Worm (Caenorhabditis elegans) whole organism, mixed stage, embryonic: ENCODE data around the gene T16G12.10.

Source experiments
- M03D4.4 ChIP-seq: sonication (generic microtip); optimal IDR thresholded peaks from 2 replicates; lab custom pipeline; 2017; ENCODE audit warnings: mild to moderate bottlenecking, missing genetic modification characterization, missing compliant biosample characterization
- bed-3 ChIP-seq: fragments of 200-800 bp; sonication (Bioruptor generic); optimal IDR thresholded peaks from 3 replicates; lab custom pipeline; 2018; ENCODE audit warnings: mild to moderate bottlenecking, missing genetic modification characterization, moderate library complexity, missing compliant biosample characterization
- blmp-1 ChIP-seq: fragments of 150-350 bp; optimal IDR thresholded peaks from 2 replicates; lab custom pipeline; 2014; ENCODE audit warnings: missing biosample characterization, missing genetic modification characterization
- ceh-39 ChIP-seq: fragments of 150-350 bp; optimal IDR thresholded peaks from 2 replicates; lab custom pipeline; 2014; ENCODE audit warnings: missing biosample characterization, missing genetic modification characterization
- ceh-43 ChIP-seq: fragments of 200-800 bp; sonication (Bioruptor generic); optimal IDR thresholded peaks from 2 replicates; lab custom pipeline; 2018; ENCODE audit warnings: mild to moderate bottlenecking, missing genetic modification characterization, moderate library complexity, missing compliant biosample characterization
- ces-1 ChIP-seq: fragments of 150-350 bp; optimal IDR thresholded peaks from 2 replicates; lab custom pipeline; 2014; ENCODE audit warnings: missing biosample characterization, missing genetic modification reagents, missing genetic modification characterization
- cnd-1 ChIP-seq: fragments of 200-800 bp; sonication (Bioruptor generic); optimal IDR thresholded peaks from 2 replicates; lab custom pipeline; 2018; ENCODE audit warnings: mild to moderate bottlenecking, missing genetic modification characterization, missing compliant biosample characterization
- drap-1 ChIP-seq: fragments of 200-800 bp; sonication (Bioruptor generic); optimal IDR thresholded peaks from 3 replicates; lab custom pipeline; 2018; ENCODE audit warnings: mild to moderate bottlenecking, missing genetic modification characterization, missing compliant biosample characterization
- elt-1 ChIP-seq: sonication (generic microtip); optimal IDR thresholded peaks from 2 replicates; lab custom pipeline; 2017; ENCODE audit warnings: missing genetic modification characterization, mild to moderate bottlenecking, missing compliant biosample characterization, antibody characterized with exemption, moderate library complexity, borderline replicate concordance; ENCODE audit not compliant: insufficient read depth
- elt-3 ChIP-seq: fragments of 150-350 bp; optimal IDR thresholded peaks from 2 replicates; lab custom pipeline; 2014; ENCODE audit warnings: missing biosample characterization, missing genetic modification characterization
- ham-2 ChIP-seq: fragments of 200-800 bp; sonication (Bioruptor generic); optimal IDR thresholded peaks from 2 replicates; lab custom pipeline; 2018; ENCODE audit warnings: mild to moderate bottlenecking, missing genetic modification characterization, missing compliant biosample characterization
- hlh-1 ChIP-seq: fragments of 150-350 bp; optimal IDR thresholded peaks from 2 replicates; lab custom pipeline; 2014; ENCODE audit warnings: missing biosample characterization, missing genetic modification reagents, missing genetic modification characterization
- lin-13 ChIP-seq: fragments of 150-350 bp; optimal IDR thresholded peaks from 2 replicates; lab custom pipeline; 2014; ENCODE audit warnings: missing biosample characterization, missing genetic modification characterization
- lin-32 ChIP-seq: fragments of 200-800 bp; sonication (Bioruptor generic); optimal IDR thresholded peaks from 2 replicates; lab custom pipeline; 2018; ENCODE audit warnings: mild to moderate bottlenecking, missing genetic modification characterization, missing compliant biosample characterization
- lsy-2 ChIP-seq: fragments of 150-350 bp; optimal IDR thresholded peaks from 2 replicates; lab custom pipeline; 2014; ENCODE audit warnings: missing biosample characterization, missing genetic modification characterization
- mab-5 ChIP-seq: fragments of 150-350 bp; optimal IDR thresholded peaks from 2 replicates; lab custom pipeline; 2014; ENCODE audit warnings: missing biosample characterization, missing genetic modification characterization
- mep-1 ChIP-seq: fragments of 150-350 bp; optimal IDR thresholded peaks from 2 replicates; lab custom pipeline; 2017; ENCODE audit warnings: missing biosample characterization, missing genetic modification reagents, missing genetic modification characterization, inconsistent platforms
- mls-2 ChIP-seq: sonication (generic microtip); optimal IDR thresholded peaks from 2 replicates; lab custom pipeline; 2016; ENCODE audit warnings: mild to moderate bottlenecking, missing genetic modification characterization, moderate library complexity, missing compliant biosample characterization
- nhr-12 ChIP-seq: fragments of 150-350 bp; optimal IDR thresholded peaks from 2 replicates; lab custom pipeline; 2014; ENCODE audit warnings: missing biosample characterization, missing genetic modification characterization
- nhr-2 ChIP-seq: fragments of 150-350 bp; optimal IDR thresholded peaks from 2 replicates; lab custom pipeline; 2014; ENCODE audit warnings: missing biosample characterization, missing genetic modification characterization
- nhr-28 ChIP-seq: fragments of 150-350 bp; optimal IDR thresholded peaks from 2 replicates; lab custom pipeline; 2014; ENCODE audit warnings: missing biosample characterization, missing genetic modification characterization
- nhr-76 ChIP-seq: sonication (generic microtip); optimal IDR thresholded peaks from 2 replicates; lab custom pipeline; 2017; ENCODE audit warnings: missing biosample characterization, missing genetic modification characterization
- pha-4 ChIP-seq: fragments of 150-350 bp; optimal IDR thresholded peaks from 2 replicates; lab custom pipeline; 2018; ENCODE audit warnings: missing biosample characterization, missing genetic modification reagents, missing genetic modification characterization
- sem-2 ChIP-seq: fragments of 200-800 bp; sonication (Bioruptor generic); optimal IDR thresholded peaks from 2 replicates; lab custom pipeline; 2018; ENCODE audit warnings: mild to moderate bottlenecking, missing genetic modification characterization, missing compliant biosample characterization
- snpc-4 ChIP-seq: fragments of 150-350 bp; optimal IDR thresholded peaks from 2 replicates; lab custom pipeline; 2014; ENCODE audit warnings: missing biosample characterization, missing genetic modification characterization
- sptf-1 ChIP-seq: sonication (generic microtip); optimal IDR thresholded peaks from 2 replicates; lab custom pipeline; 2017; ENCODE audit warnings: mild to moderate bottlenecking, missing genetic modification characterization, moderate library complexity, missing compliant biosample characterization
- tbx-8 ChIP-seq: fragments of 200-800 bp; sonication (Bioruptor generic); optimal IDR thresholded peaks from 2 replicates; lab custom pipeline; 2018; ENCODE audit warnings: mild to moderate bottlenecking, missing genetic modification characterization, moderate library complexity, missing compliant biosample characterization
- unc-39 ChIP-seq: fragments of 150-350 bp; optimal IDR thresholded peaks from 2 replicates; lab custom pipeline; 2014; ENCODE audit warnings: missing biosample characterization, missing genetic modification characterization
- unc-62 ChIP-seq: fragments of 150-350 bp; optimal IDR thresholded peaks from 2 replicates; lab custom pipeline; 2014; ENCODE audit warnings: missing biosample characterization, missing genetic modification reagents, missing genetic modification characterization
- zip-8 ChIP-seq: fragments of 150-350 bp; optimal IDR thresholded peaks from 2 replicates; lab custom pipeline; 2014; ENCODE audit warnings: missing biosample characterization, missing genetic modification characterization
- ztf-11 ChIP-seq: fragments of 150-350 bp; optimal IDR thresholded peaks from 2 replicates; lab custom pipeline; 2014; ENCODE audit warnings: missing biosample characterization, missing genetic modification characterization

Gene T16G12.10

DNA sequence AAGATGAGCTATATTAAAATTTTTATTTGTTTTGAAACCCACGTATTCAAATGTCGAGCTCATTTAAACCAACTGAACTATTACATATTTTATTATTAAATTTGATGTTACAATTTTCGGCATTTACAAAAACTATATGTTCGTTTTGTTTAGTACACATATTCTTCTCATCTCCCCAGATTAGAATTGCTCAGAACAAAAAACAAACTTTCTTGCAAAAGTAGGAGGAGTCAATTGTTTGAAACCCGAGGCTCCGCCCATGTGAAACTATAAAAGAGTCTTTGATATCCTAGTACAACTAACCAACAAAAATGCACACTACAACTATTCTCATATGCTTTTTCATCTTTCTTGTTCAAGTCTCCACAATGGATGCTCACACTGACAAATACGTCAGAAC, 29.9 kb downstream of the T16G12.10 start, which contains the start of gene ins-22:
ins-22 (plus strand) TSS at position 301 of the 400 bp plus-strand sequence.
- TF ChIP-seq elt-1 (tag; lab: Kevin White, UChicago) (no peak), snpc-4 (tag; lab: Kevin White, UChicago) (no peak), lin-13 (tag; lab: Kevin White, UChicago) (no peak), ceh-43 (no peak), nhr-28 (no peak), nhr-2 (tag; lab: Kevin White, UChicago) (no peak), mab-5 (tag; lab: Kevin White, UChicago) (no peak), zip-8 (no peak), M03D4.4 (tag; lab: Kevin White, UChicago) (no peak), elt-3 (tag; lab: Kevin White, UChicago) (no peak), drap-1 (GFP tag; lab: Kevin White, UChicago) (no peak), ceh-39 (no peak), nhr-12 (tag; lab: Kevin White, UChicago) (no peak), ces-1 (no peak), cnd-1 (tag; lab: Kevin White, UChicago) (no peak), lin-32 (GFP tag; lab: Kevin White, UChicago) (no peak), tbx-8 (GFP tag; lab: Kevin White, UChicago) (no peak), hlh-1 (no peak), unc-39 (no peak)

DNA sequence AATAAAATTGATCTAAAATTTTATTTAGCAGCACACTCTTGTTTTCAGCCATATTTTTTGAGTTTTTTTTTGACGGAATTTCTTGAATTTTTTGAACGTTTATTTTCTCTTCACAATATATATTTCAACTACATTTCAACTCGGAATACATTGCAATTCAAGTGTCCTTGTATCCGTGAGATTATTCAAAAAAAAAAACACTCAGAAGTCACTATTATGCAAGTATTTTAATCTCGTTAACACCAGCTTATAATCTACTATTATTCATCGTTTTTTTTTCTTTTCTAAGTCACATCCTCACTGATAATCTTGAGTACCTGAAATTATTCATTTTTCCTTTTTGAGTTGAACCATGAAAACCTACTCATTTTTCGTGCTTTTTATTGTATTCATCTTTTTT, 32.5 kb downstream of the T16G12.10 start, which contains the start of gene ins-21:
ins-21 (plus strand) TSS at position 301 of the 400 bp plus-strand sequence.
- TF ChIP-seq sptf-1 (tag; lab: Kevin White, UChicago) (no peak), ceh-43 (no peak), nhr-28 (no peak), bed-3 (GFP tag; lab: Kevin White, UChicago) (no peak), nhr-76 (tag; lab: Kevin White, UChicago) (no peak), lin-32 (GFP tag; lab: Kevin White, UChicago) (no peak), nhr-12 (tag; lab: Kevin White, UChicago) (no peak)
- TF ChIP-seq, all 35 proteins: peak for 0

DNA sequence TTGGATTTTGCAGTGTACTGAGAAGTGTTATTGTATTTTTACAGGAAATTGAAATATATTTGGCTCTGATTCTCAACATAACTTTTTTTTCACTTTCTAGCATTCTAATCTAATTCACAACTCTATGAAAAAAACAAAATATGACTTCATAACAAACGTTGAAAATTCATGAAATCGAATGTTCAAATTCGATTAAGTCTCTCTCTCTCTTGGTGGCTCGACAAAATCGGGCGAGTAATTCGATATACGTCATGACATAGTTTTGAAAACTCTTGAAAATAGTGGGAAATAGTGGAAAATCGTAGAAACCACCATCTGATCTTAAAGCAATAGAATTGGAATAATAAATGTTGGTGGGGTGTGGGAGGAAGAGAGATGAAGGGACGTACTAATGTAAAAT, 37.9 kb downstream of the T16G12.10 start:
- TF ChIP-seq cnd-1 (tag; lab: Kevin White, UChicago) (no peak), ces-1 (peak; percentile 95)

DNA sequence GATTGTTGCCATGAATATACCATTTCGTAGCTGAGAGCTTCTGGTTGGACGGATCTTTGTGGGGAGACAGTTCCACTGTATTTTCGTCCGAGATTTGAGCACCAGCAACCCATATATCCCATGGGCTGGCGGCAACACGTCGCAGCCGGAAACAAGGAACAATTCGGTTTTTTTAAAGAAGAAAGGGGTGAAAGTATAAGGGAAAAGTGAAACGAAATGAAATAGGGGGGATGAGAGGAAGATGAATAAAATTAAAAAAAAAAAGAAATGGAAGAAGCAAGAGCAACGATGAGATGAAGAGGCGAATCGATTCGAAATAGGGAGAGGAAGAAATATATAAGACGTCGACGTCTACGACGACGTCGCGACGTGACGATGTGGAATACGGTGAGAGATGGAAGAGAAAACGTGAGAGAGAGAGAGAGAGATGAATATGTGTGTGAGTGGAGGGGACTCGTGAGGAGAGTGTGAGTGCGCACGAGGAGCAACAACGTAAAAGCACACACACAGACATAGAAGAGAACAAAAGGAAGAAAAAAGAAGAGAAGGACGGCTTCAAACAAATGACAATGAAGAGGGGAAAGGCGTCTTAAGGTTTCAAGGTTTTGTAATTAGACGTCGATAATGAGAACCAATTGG, 39.4 kb downstream of the T16G12.10 start, which contains the start of gene rgs-1:
rgs-1 (minus strand) TSS at position 146 of the 639 bp plus-strand sequence.
- peak; percentile 59 for TF ChIP-seq ces-1
- TF ChIP-seq mls-2 (tag; lab: Kevin White, UChicago) = no peak
- TF ChIP-seq lsy-2 = peak; percentile 1
- TF ChIP-seq blmp-1 (tag; lab: Kevin White, UChicago) = no peak
- no peak for TF ChIP-seq pha-4
- TF ChIP-seq sptf-1 (tag; lab: Kevin White, UChicago) = peak; percentile 38
- TF ChIP-seq mep-1 (tag; lab: Kevin White, UChicago) = peak; percentile 35
- peak; percentile 25 for TF ChIP-seq unc-62 (GFP tag; lab: Kevin White, UChicago)
- no peak for TF ChIP-seq ztf-11 (tag; lab: Kevin White, UChicago)
- no peak for TF ChIP-seq bed-3 (GFP tag; lab: Kevin White, UChicago)
- TF ChIP-seq elt-3 (tag; lab: Kevin White, UChicago) = no peak
- TF ChIP-seq snpc-4 (tag; lab: Kevin White, UChicago) = no peak

DNA sequence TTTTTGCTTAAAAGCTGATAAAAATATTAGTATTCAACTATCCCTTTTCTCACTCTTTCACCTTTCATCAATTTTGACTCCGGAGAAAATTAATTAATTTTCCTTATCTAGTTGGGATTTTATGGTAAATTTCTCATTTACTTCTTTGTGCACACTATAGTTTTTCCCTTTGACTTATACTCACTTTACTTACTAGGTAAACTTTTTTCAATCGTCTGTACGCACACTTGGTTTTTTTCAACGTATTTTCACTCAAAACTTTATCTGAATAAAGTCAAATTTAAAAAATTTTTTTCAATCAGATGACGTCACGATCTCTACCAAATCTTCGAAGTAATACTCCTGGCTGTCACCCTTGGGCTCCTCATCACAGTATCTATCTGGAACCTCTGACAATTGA, 43.8 kb downstream of the T16G12.10 start, which contains the start of gene C05B5.16:
C05B5.16 (plus strand) TSS at position 301 of the 400 bp plus-strand sequence.
- no peak for TF ChIP-seq pha-4
- TF ChIP-seq ceh-39 = no peak
- TF ChIP-seq snpc-4 (tag; lab: Kevin White, UChicago) = no peak

DNA sequence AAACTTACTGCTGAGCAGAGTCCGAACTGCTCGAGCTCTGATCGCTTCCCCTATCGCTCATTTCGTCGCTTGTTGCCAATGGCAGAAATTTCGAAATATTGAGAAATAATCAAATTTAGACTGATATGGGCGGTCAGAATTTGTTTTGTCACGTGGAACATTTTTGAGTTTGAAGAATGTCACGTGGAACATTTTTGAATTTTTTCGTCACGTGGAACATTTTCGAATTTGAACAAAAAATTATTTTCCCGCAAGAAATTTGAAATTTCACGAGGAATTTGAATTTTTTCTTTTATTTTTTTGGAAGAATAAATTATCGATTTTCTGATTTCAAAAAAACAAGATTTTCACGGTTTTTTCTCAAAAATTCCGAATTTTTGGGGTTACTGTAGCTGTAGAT, 45.8 kb downstream of the T16G12.10 start, which contains the start of gene fbxa-155:
fbxa-155 (minus strand) TSS at position 101 of the 400 bp plus-strand sequence.
- no peak for TF ChIP-seq ces-1
- no peak for TF ChIP-seq ham-2 (GFP tag; lab: Kevin White, UChicago)
- no peak for TF ChIP-seq M03D4.4 (tag; lab: Kevin White, UChicago)
- TF ChIP-seq unc-62 (GFP tag; lab: Kevin White, UChicago) = no peak
- no peak for TF ChIP-seq mep-1 (tag; lab: Kevin White, UChicago)
- no peak for TF ChIP-seq sptf-1 (tag; lab: Kevin White, UChicago)
- no peak for TF ChIP-seq snpc-4 (tag; lab: Kevin White, UChicago)
- TF ChIP-seq sem-2 = no peak
- TF ChIP-seq nhr-28 = no peak
- no peak for TF ChIP-seq mls-2 (tag; lab: Kevin White, UChicago)
